Fruit fly (Drosophila melanogaster): ENCODE measurements around the gene Zmynd8.

The Zmynd8 gene

dm6 chr3R:31715713-31716024 is 46.4 kb downstream of the Zmynd8 start:
- TF ChIP-seq Sin3A (optimal IDR thresholded peaks at IDR 0.05) (no peak), h (optimal IDR thresholded peaks at IDR 0.05) (no peak)

DNA sequence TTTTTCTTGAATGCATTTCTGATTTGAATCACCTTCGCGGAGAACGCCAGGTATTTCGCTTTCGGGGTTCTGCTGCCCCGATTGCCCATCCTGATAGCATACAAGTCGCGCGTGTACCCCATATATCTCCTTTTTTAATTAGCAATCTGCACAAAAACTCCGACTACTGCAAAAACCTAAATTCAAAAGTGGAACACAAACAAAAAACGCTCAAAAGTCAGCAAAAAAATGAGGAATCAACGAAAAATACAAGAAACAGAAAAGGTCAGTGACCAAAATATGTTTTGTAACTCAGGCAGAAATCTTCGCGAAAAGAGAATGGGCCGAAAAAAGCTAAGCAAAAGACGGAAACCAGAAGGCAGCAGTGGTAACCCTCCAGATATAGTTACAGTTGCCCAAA is 47.0 kb downstream of the Zmynd8 start:
- TF ChIP-seq insv (optimal IDR thresholded peaks at IDR 0.05) (no peak), ttk (optimal IDR thresholded peaks at IDR 0.05) (no peak), Sin3A (optimal IDR thresholded peaks at IDR 0.05) (no peak), psq (optimal IDR thresholded peaks at IDR 0.05) (no peak), Myc (optimal IDR thresholded peaks at IDR 0.05) (no peak), h (optimal IDR thresholded peaks at IDR 0.05) (no peak)

dm6 chr3R:31717299-31718167 is 48.3 kb downstream of the Zmynd8 start:
- no peak for TF ChIP-seq insv (optimal IDR thresholded peaks at IDR 0.05)
- TF ChIP-seq Sin3A (optimal IDR thresholded peaks at IDR 0.05): no peak

DNA sequence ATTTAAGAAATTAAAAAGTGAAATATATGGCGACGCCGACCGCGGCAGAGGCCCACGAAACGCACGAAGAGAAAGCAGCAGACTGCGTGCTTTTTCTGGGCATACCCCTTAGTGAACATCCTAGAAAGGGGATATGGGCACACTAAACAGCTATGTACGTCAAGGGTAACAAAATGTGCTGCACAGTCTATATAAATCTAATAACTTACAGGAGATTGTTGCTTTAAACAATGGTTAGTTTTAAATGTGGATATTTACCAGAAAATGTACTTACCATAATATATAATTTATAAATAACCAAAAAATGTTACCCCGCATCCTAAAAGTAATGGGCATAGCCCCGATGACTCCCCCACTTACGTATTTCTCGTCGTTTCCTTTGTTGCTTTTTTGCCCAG is 48.9 kb downstream of the Zmynd8 start:
- TF ChIP-seq Myc (optimal IDR thresholded peaks at IDR 0.05) (no peak), Sin3A (optimal IDR thresholded peaks at IDR 0.05) (no peak), ttk (optimal IDR thresholded peaks at IDR 0.05) (no peak), insv (optimal IDR thresholded peaks at IDR 0.05) (no peak), h (optimal IDR thresholded peaks at IDR 0.05) (no peak), psq (optimal IDR thresholded peaks at IDR 0.05) (no peak)

DNA sequence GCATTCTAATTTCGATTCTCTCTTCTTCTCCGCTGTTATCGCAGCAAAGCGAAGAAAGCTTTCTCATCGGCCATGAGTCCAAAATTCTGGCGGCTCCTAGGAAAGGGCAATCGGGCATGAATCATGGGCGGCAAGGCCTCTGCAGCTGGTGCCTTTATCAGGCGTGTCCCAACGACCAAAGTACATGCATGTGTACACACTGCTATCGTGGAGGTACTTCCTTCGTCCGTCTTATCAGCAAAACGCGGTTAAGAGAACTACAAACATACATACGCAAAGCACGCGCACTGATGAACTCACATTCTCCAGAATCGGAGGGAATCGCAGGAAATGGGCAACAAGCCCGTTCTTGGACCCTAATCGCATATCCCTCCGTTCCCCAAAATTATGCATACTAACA is 49.7 kb downstream of the Zmynd8 start:
- no peak for TF ChIP-seq ttk (optimal IDR thresholded peaks at IDR 0.05)
- TF ChIP-seq Myc (optimal IDR thresholded peaks at IDR 0.05): no peak
- no peak for TF ChIP-seq Sin3A (optimal IDR thresholded peaks at IDR 0.05)
- no peak for TF ChIP-seq psq (optimal IDR thresholded peaks at IDR 0.05)
- TF ChIP-seq insv (optimal IDR thresholded peaks at IDR 0.05): no peak
- TF ChIP-seq h (optimal IDR thresholded peaks at IDR 0.05): no peak

DNA sequence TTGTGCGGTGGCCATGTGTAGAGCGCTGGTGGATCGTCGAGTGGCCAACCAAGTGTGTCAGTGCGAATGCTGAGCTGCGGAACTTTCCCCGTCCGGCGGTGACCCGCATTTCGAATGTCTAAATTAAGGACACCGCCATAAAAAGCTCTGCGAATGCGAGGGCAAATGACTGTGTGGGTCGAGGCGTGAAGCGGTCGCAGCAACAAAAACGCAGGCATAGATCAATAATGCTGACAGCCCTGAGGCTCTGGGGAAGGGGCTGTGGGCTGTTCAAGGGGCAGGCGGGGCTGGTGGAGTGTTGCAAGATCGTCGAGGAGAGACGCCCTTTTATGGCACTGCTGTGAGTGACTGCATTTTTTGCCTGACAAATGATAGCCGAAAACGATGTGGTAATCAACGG is 50.2 kb downstream of the Zmynd8 start:
- no peak for TF ChIP-seq h (optimal IDR thresholded peaks at IDR 0.05)
- TF ChIP-seq Sin3A (optimal IDR thresholded peaks at IDR 0.05): no peak
- no peak for TF ChIP-seq Myc (optimal IDR thresholded peaks at IDR 0.05)
- TF ChIP-seq insv (optimal IDR thresholded peaks at IDR 0.05): no peak
- no peak for TF ChIP-seq psq (optimal IDR thresholded peaks at IDR 0.05)
- TF ChIP-seq ttk (optimal IDR thresholded peaks at IDR 0.05): no peak

- TF ChIP-seq psq (optimal IDR thresholded peaks at IDR 0.05): no peak
- no peak for TF ChIP-seq h (optimal IDR thresholded peaks at IDR 0.05)
- TF ChIP-seq ttk (optimal IDR thresholded peaks at IDR 0.05): no peak
- TF ChIP-seq Myc (optimal IDR thresholded peaks at IDR 0.05): no peak
- TF ChIP-seq insv (optimal IDR thresholded peaks at IDR 0.05): no peak
- TF ChIP-seq Sin3A (optimal IDR thresholded peaks at IDR 0.05): no peak
Measured at dm6 chr3R:31720112-31720511, 50.8 kb downstream of the Zmynd8 start.

- TF ChIP-seq ttk (optimal IDR thresholded peaks at IDR 0.05): no peak
- no peak for TF ChIP-seq Sin3A (optimal IDR thresholded peaks at IDR 0.05)
- no peak for TF ChIP-seq h (optimal IDR thresholded peaks at IDR 0.05)
- TF ChIP-seq psq (optimal IDR thresholded peaks at IDR 0.05): no peak
- TF ChIP-seq insv (optimal IDR thresholded peaks at IDR 0.05): no peak
- no peak for TF ChIP-seq Myc (optimal IDR thresholded peaks at IDR 0.05)
Measured at dm6 chr3R:31721466-31721865, 52.2 kb downstream of the Zmynd8 start.

DNA sequence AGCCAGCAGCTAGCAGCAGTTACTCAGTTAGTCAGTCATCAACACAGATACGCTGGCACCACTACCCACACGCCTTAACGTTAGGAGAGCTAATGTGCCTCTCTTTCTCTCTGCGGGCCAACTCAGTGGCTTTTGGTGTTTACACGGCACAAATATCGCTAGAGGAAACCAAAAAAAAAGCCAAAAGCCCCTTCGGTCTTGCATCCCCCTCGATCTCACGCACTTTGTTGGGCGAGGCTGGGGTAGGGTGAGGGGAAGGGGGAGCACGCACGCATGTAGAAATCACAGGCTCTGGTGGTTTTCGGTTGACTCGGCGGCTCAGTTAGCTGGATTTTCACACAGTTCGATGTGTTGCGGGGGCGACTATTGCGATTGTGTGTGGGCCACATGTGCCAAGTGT is 52.7 kb downstream of the Zmynd8 start:
- TF ChIP-seq ttk (optimal IDR thresholded peaks at IDR 0.05): no peak
- no peak for TF ChIP-seq psq (optimal IDR thresholded peaks at IDR 0.05)
- TF ChIP-seq insv (optimal IDR thresholded peaks at IDR 0.05): no peak
- TF ChIP-seq Sin3A (optimal IDR thresholded peaks at IDR 0.05): no peak

dm6 chr3R:31723206-31723933 is 54.1 kb downstream of the Zmynd8 start:
- TF ChIP-seq Myc (optimal IDR thresholded peaks at IDR 0.05) (no peak), h (optimal IDR thresholded peaks at IDR 0.05) (no peak), psq (optimal IDR thresholded peaks at IDR 0.05) (no peak), insv (optimal IDR thresholded peaks at IDR 0.05) (no peak), Sin3A (optimal IDR thresholded peaks at IDR 0.05) (no peak)

DNA sequence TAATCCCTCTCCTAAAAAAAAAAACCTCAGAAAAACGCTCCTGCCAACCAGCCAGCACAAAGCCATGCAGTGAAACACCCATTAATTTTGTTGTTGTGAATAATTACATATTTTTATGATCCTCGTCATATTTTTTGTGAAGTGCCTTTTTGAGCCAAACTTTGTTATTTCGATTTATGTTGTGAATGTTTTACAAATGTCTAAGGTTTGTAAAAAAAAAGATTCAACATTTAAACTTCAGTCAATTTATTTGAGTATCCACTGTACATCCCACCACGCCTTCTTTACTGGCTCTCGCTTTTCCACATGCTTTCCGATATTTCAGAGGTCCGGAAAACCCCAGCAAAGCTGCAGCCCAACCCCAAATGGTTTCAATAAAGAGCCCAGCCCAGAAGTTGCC is 54.9 kb downstream of the Zmynd8 start:
- TF ChIP-seq h (optimal IDR thresholded peaks at IDR 0.05): no peak
- no peak for TF ChIP-seq insv (optimal IDR thresholded peaks at IDR 0.05)
- TF ChIP-seq psq (optimal IDR thresholded peaks at IDR 0.05): no peak
- TF ChIP-seq ttk (optimal IDR thresholded peaks at IDR 0.05): no peak
- TF ChIP-seq Myc (optimal IDR thresholded peaks at IDR 0.05): no peak
- no peak for TF ChIP-seq Sin3A (optimal IDR thresholded peaks at IDR 0.05)

dm6 chr3R:31724580-31725320 is 55.5 kb downstream of the Zmynd8 start:
- TF ChIP-seq Sin3A (optimal IDR thresholded peaks at IDR 0.05) (no peak), h (optimal IDR thresholded peaks at IDR 0.05) (no peak), ttk (optimal IDR thresholded peaks at IDR 0.05) (no peak), insv (optimal IDR thresholded peaks at IDR 0.05) (peak; percentile 12)
